Fruit fly (Drosophila melanogaster): ENCODE results near the gene CTCF.

CTCF gene

DNA sequence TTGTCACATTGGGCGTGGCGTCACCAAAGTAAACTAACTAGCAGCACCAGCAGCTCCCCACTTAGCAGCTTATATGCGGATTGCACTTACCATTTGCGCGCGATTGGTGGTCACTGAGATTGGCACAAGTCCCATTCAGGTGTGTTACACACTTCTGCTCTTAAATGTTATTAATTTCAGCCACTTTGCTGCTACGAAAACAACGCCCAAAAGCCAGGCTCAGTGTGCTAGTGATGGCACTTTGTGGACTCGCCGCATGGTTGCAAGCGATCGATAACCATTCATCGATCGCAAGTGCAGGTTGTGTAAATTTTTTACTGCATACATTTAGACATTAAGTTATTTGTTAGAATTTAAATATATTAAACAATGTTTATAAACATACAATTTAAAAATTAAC, 21.5 kb downstream of the CTCF start, which contains the start of the genes wrm1 and wrm2:
Gene wrm1, minus strand, starts transcription at position 237 of the 400 bp plus-strand sequence.
Gene wrm2, minus strand, starts transcription at position 237 of the 400 bp plus-strand sequence.
- TF ChIP-seq CG17801 (GFP tag; optimal IDR thresholded peaks at IDR 0.05; ENCODE audit: partially characterized antibody) = no peak

DNA sequence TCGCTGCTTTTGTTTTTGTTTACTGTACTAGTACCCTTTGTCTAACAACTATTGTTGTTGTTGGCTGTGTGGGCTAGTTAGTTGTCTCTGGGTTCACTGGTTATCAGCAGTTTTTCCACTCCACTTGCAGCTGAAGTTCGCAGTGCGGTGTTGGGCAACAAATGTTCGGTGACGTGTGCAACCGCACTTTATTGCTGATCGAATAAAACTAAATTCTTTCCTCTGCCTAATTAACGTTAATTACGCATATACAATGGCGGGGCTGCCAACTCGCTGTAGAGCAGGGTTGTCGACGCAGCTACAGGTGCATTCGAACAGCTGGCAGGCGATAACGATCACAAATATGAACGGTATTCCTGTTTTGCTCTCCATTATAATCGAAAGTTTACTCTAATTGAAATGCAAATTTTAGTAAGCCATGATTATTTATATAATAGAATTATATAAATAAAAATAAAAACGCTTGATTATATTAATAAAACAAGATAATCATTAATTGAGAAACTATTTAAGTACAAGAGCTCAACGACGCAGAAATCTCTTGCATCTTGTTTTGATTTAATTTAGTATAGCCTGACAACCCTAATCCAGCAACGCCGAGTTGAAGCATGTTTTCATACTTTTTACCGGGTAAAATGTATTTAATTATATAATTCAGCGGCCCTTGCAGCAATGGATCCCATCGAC, 27.8 kb downstream of the CTCF start, which contains the start of the genes mrva, CG42307 and mus312:
Gene mrva, minus strand, starts transcription at position 276 of the 687 bp plus-strand sequence.
Gene CG42307, plus strand, starts transcription at position 566 of the 687 bp plus-strand sequence.
Gene mus312, plus strand, starts transcription at position 566 of the 687 bp plus-strand sequence.
- peak; percentile 95 for TF ChIP-seq CG17801 (GFP tag; optimal IDR thresholded peaks at IDR 0.05; ENCODE audit: partially characterized antibody)

DNA sequence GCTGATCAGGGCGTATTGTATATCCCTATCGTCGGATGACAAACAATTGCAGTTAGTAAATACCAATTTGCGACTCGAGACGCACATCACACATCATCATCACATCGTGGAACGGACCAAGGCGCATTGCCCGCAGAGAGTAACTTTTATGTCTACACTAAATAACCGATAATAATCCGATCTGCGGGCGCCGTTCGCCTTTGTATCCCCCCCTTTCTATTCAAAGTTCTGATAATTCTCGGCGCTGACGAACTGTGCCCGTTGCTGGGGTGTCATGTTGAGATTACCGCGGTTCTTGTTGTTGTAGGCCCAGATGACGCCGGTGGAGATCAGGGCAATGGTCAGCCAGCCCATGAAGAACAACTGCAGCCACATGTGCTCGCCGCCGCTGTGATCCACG, 29.8 kb downstream of the CTCF start:
- TF ChIP-seq CG17801 (GFP tag; optimal IDR thresholded peaks at IDR 0.05; ENCODE audit: partially characterized antibody) = no peak

DNA sequence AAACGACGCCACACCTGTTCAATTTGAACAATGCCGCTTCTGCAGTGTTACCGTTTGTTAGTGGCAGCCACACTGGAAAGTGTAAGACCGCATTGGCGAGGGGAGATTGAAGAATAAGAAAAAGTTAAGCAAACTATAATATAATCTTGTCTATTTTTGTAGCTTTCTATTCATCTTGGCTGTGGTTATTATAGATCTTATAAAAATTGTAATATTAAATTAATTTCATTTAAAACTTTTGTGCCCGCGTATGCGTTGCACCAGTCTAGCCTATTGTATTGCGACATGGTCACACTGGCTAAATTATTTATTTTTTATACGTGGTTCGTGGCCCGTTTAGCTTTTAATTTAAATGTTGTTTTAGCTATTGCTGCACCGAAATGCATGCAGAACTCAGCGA, 33.2 kb downstream of the CTCF start, which contains the start of the genes RhoGEF4 and Rint1:
Gene RhoGEF4, minus strand, starts transcription at position 64 of the 400 bp plus-strand sequence.
Gene Rint1, plus strand, starts transcription at position 272 of the 400 bp plus-strand sequence.
- peak; percentile 63 for TF ChIP-seq CG17801 (GFP tag; optimal IDR thresholded peaks at IDR 0.05; ENCODE audit: partially characterized antibody)

DNA sequence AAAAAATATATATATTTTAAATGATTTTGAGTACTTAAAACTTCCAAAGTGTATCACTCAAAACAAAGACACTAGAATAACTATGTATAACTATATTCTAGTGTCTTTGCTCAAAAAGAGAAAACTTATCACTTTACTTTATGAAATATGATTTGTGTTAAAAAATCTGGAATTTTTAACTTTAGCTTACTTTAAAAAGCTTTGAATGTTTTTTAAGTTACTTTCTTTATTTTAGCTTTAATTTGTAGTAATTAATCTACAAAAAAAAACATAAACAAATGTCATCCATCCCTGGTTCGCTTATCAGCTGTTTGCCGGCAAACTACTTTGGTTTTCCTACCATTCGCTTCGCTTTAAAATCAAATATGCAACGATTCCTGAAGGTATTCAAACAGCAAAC, 36.7 kb downstream of the CTCF start, which contains the start of gene CG8607:
Gene CG8607, plus strand, starts transcription at position 301 of the 400 bp plus-strand sequence.
- no peak for TF ChIP-seq CG17801 (GFP tag; optimal IDR thresholded peaks at IDR 0.05; ENCODE audit: partially characterized antibody)

DNA sequence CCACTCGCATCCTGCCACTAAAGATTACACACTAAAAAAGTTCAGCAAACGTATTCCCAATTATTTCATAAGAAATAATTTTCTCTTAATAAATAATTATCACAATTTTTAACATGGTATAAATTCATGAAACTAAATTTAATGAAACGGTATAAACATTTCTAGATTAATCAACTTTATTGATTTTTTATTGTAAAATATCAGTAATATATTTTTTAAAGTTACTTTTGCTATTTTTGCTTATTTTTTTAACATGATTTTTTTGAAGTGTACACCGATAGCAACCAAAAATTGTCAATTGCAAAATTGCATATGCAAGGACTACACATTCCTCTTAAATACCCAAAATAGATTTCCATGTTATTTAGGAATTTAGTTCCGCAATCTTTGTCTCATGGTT, 42.4 kb downstream of the CTCF start:
- TF ChIP-seq CG17801 (GFP tag; optimal IDR thresholded peaks at IDR 0.05; ENCODE audit: partially characterized antibody) = no peak

DNA sequence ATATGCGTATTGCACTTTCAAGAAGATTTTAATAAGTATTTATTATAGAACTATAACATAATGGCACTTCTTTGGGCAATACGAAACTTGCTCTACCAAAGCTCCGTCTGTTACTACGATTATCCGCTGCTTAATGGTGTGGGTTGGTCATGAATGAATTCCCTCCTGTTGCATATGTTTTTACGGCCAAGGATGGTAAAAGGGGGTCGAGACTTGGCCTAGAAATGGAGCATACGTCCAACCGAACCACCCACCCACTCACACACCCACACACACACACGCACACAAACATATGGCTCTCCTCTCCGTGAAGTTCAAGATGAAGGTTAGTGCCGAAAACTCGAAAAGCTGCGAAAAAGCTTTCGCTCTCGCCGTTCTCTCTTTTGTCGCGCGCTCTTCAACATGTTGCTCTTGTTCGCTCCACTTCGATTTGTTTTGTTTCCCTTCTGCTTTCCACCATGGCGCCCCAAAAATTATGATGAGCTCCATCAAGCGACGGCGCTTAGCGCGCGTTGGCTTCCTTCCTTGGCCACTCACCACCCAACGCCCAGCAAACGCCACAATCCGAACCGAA, 42.9 kb downstream of the CTCF start:
- no peak for TF ChIP-seq CG17801 (GFP tag; optimal IDR thresholded peaks at IDR 0.05; ENCODE audit: partially characterized antibody)

DNA sequence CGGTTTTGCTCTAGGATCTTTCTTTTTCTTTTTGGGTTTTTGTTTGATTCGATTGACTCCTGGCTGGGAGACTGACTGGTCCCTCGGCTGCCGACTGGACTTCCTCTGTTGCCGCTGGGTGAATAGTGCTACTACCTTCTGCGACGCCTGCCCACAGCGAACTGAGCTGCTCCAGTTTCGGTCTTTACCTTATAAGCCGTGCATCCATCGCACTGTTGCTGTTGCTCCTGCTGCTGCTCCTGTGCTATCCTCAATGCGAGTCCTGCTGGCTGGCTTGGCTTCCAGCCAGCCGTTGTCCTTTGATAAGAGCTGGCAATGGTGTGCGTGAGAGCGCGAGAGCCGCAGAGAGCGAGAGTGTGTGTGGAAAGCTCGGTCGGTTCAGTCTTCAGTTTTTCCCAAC, 43.8 kb downstream of the CTCF start, which contains the start of gene unc-13-4A:
Gene unc-13-4A, minus strand, starts transcription at position 143 of the 400 bp plus-strand sequence.
- TF ChIP-seq CG17801 (GFP tag; optimal IDR thresholded peaks at IDR 0.05; ENCODE audit: partially characterized antibody) = no peak

Data from ovary, adult (tissue).